Worm (Caenorhabditis elegans): ENCODE data around the gene C53B7.3.

DNA sequence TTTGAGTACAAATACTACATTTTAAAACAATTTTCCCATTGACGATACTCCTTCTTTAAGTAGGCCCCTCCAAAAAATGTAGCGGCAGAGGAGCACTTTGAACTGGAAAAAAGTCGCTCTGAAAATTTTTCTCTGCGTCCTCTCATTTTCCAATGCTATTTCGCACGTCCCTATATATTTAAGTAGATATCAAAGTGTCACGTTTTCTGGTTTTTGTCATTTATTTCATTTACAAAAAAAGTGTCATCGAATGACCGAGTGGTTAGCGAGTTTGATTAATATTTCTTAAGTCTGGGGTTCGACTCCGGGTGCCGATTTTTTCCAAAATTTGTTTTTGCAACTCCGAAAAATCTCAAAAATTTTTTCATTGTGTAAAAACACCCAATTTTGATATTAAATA is 22.3 kb downstream of the C53B7.3 start:
- TF ChIP-seq dao-5 (tag; optimal IDR thresholded peaks at IDR 0.05) (no peak), W03F9.2 (tag; optimal IDR thresholded peaks at IDR 0.05) (no peak)
